Worm (Caenorhabditis elegans): ENCODE measurements around the gene ifas-2.

DNA sequence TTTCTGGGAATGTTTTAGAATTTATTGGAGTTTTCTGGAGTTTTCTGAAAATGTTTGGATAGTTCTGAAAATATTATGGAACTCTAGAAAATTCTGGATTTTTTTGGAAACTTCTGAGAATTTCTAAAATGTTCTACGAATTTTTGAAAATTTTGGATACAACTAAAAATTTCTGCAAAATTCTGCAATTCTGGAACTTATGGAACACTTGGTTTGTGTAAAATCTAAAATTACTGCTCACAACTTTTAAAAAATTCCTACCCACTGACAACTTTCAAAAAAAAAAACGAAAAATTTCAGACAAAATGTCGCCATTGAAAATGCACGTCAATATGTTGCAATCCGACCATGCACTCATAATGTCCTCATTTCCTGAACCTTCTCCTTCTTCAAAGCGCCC, 15.9 kb upstream of the ifas-2 start, which contains the start of gene nhr-262:
- TF ChIP-seq ref-1 (GFP tag; conservative IDR thresholded peaks at IDR 0.05) (no peak), klf-2 (GFP tag; conservative IDR thresholded peaks at IDR 0.05) (no peak)

Measured in whole organism, midembryonic.